Worm (Caenorhabditis elegans): Measurements from ENCODE around the gene col-33.

ce11 chrIV:4216099-4216894, 46.8 kb upstream of the col-33 start:
- no peak for TF ChIP-seq aly-1 (tag; optimal IDR thresholded peaks at IDR 0.05)
- TF ChIP-seq ceh-13 (GFP tag; optimal IDR thresholded peaks at IDR 0.05) = no peak
- TF ChIP-seq ama-1 (optimal IDR thresholded peaks at IDR 0.05) = no peak
- no peak for TF ChIP-seq tbx-11 (GFP tag; IDR thresholded peaks at IDR 0.05)
- TF ChIP-seq sea-1 (GFP tag; conservative IDR thresholded peaks at IDR 0.05) = no peak
- TF ChIP-seq F13C5.2 (tag; optimal IDR thresholded peaks at IDR 0.05) = no peak
- no peak for TF ChIP-seq scrt-1 (GFP tag; IDR thresholded peaks at IDR 0.05)
- no peak for TF ChIP-seq tra-4 (tag; optimal IDR thresholded peaks at IDR 0.05)
- no peak for TF ChIP-seq B0310.2 (tag; optimal IDR thresholded peaks at IDR 0.05)
- no peak for TF ChIP-seq tbx-37 (GFP tag; conservative IDR thresholded peaks at IDR 0.05)

All from whole organism, early embryonic.